Fruit fly (Drosophila melanogaster) whole organism, embryonic: Measurements from ENCODE around the gene CG31875.

Experiments used
- Atf3 ChIP-seq: fragments of 200-800 bp; sonication (Bioruptor generic); optimal IDR thresholded peaks from 3 replicates; lab custom pipeline; 2016; ENCODE audit warnings: missing biosample characterization, missing genetic modification characterization
- B-H2 ChIP-seq: fragments of 200-800 bp; sonication (Bioruptor generic); optimal IDR thresholded peaks from 2 replicates; lab custom pipeline; 2018; ENCODE audit warnings: missing biosample characterization, mild to moderate bottlenecking, missing genetic modification characterization
- CG10431 ChIP-seq: fragments of 200-800 bp; sonication (Bioruptor generic); optimal IDR thresholded peaks from 3 replicates; lab custom pipeline; 2018; ENCODE audit warnings: missing biosample characterization, mild to moderate bottlenecking, missing genetic modification characterization
- CG11398 ChIP-seq: fragments of 200-800 bp; sonication (Bioruptor generic); optimal IDR thresholded peaks from 2 replicates; lab custom pipeline; 2016; ENCODE audit warnings: missing biosample characterization, missing genetic modification characterization
- CG12769 ChIP-seq: fragments of 200-800 bp; sonication (Bioruptor generic); optimal IDR thresholded peaks from 2 replicates; lab custom pipeline; 2019; ENCODE audit warnings: missing biosample characterization, mild to moderate bottlenecking, missing genetic modification characterization, moderate library complexity
- CG13424 ChIP-seq: fragments of 200-800 bp; sonication (Bioruptor generic); optimal IDR thresholded peaks from 2 replicates; lab custom pipeline; 2019; ENCODE audit warnings: missing biosample characterization, mild to moderate bottlenecking, missing genetic modification characterization, moderate library complexity
- CG14441 ChIP-seq: fragments of 200-800 bp; sonication (Bioruptor generic); IDR thresholded peaks from 2 replicates; pipeline ENCODE4 v1.3.6; 2022; ENCODE audit warnings: missing biosample characterization, missing genetic modification characterization
- CG15011 ChIP-seq: fragments of 200-800 bp; sonication (Bioruptor generic); optimal IDR thresholded peaks from 3 replicates; lab custom pipeline; 2018; ENCODE audit warnings: missing biosample characterization, mild to moderate bottlenecking, missing genetic modification characterization
- CG17186 ChIP-seq: fragments of 200-800 bp; sonication (Bioruptor generic); optimal IDR thresholded peaks from 3 replicates; lab custom pipeline; 2017; ENCODE audit warnings: missing biosample characterization, missing genetic modification reagents, missing genetic modification characterization
- CG17802 ChIP-seq: fragments of 200-800 bp; sonication (Bioruptor generic); optimal IDR thresholded peaks from 2 replicates; lab custom pipeline; 2018; ENCODE audit warnings: missing biosample characterization, mild to moderate bottlenecking, missing genetic modification characterization, moderate library complexity
- CG18764 ChIP-seq: fragments of 200-800 bp; sonication (Bioruptor generic); optimal IDR thresholded peaks from 3 replicates; lab custom pipeline; 2016; ENCODE audit warnings: missing biosample characterization, missing genetic modification characterization
- CG2129 ChIP-seq: fragments of 200-800 bp; sonication (Bioruptor generic); IDR thresholded peaks from 2 replicates; pipeline ENCODE4 v1.3.6; 2022; ENCODE audit warnings: missing biosample characterization, missing genetic modification characterization; ENCODE audit not compliant: partially characterized antibody
- CG2199 ChIP-seq: fragments of 200-800 bp; sonication (Bioruptor generic); IDR thresholded peaks from 3 replicates; pipeline ENCODE4 v1.3.6; 2022; ENCODE audit warnings: missing biosample characterization, missing genetic modification characterization
- CG2889 ChIP-seq: fragments of 200-800 bp; sonication (Bioruptor generic); IDR thresholded peaks from 3 replicates; pipeline ENCODE4 v1.3.6; 2022; ENCODE audit warnings: missing biosample characterization, missing genetic modification characterization
- CG30020 ChIP-seq: fragments of 200-800 bp; optimal IDR thresholded peaks from 2 replicates; lab custom pipeline; 2019; ENCODE audit warnings: missing biosample characterization, mild to moderate bottlenecking, missing genetic modification characterization, moderate library complexity
- CG43689 ChIP-seq: fragments of 200-800 bp; sonication (Bioruptor generic); IDR thresholded peaks from 2 replicates; pipeline ENCODE4 v1.3.6; 2022; ENCODE audit warnings: missing biosample characterization, missing genetic modification characterization
- CG4424 ChIP-seq: fragments of 200-800 bp; sonication (Bioruptor generic); optimal IDR thresholded peaks from 3 replicates; lab custom pipeline; 2016; ENCODE audit warnings: missing biosample characterization, missing genetic modification characterization
- CG5245 ChIP-seq: fragments of 200-800 bp; sonication (Bioruptor generic); optimal IDR thresholded peaks from 3 replicates; lab custom pipeline; 2016; ENCODE audit warnings: missing biosample characterization, missing genetic modification characterization
- CG6765 ChIP-seq: fragments of 200-800 bp; sonication (Bioruptor generic); optimal IDR thresholded peaks from 3 replicates; lab custom pipeline; 2017; ENCODE audit warnings: missing biosample characterization, mild to moderate bottlenecking, missing genetic modification characterization
- CG8281 ChIP-seq: fragments of 200-800 bp; sonication (Bioruptor generic); optimal IDR thresholded peaks from 2 replicates; lab custom pipeline; 2018; ENCODE audit warnings: missing biosample characterization, mild to moderate bottlenecking, missing genetic modification characterization, moderate library complexity
- CG8478 ChIP-seq: fragments of >200 bp; optimal IDR thresholded peaks from 2 replicates; lab custom pipeline; 2018
- CG8924 ChIP-seq: fragments of 200-800 bp; optimal IDR thresholded peaks from 3 replicates; lab custom pipeline; 2019; ENCODE audit warnings: missing biosample characterization, mild to moderate bottlenecking, missing genetic modification characterization, moderate library complexity
- Chrac-16 ChIP-seq: fragments of 200-800 bp; sonication (Bioruptor generic); optimal IDR thresholded peaks from 3 replicates; lab custom pipeline; 2016; ENCODE audit warnings: missing biosample characterization, missing genetic modification characterization
- CrebB ChIP-seq: fragments of 200-800 bp; sonication (Bioruptor generic); optimal IDR thresholded peaks from 3 replicates; lab custom pipeline; 2018; ENCODE audit warnings: missing biosample characterization, mild to moderate bottlenecking, missing genetic modification characterization
- Dip2 ChIP-seq: fragments of 200-800 bp; sonication (Bioruptor generic); IDR thresholded peaks from 2 replicates; pipeline ENCODE4 v1.3.6; 2022; ENCODE audit warnings: missing biosample characterization, missing genetic modification characterization
- E2f2 ChIP-seq: fragments of 200-800 bp; sonication (Bioruptor generic); IDR thresholded peaks from 2 replicates; pipeline ENCODE4 v1.3.6; 2022; ENCODE audit warnings: missing biosample characterization, missing genetic modification characterization
- Ets65A ChIP-seq: fragments of 200-800 bp; sonication (Bioruptor generic); peaks from one replicate; lab custom pipeline; 2016; ENCODE audit warnings: missing biosample characterization, missing genetic modification characterization
- Fer2 ChIP-seq: fragments of 200-800 bp; sonication (Bioruptor generic); optimal IDR thresholded peaks from 2 replicates; lab custom pipeline; 2018; ENCODE audit warnings: missing biosample characterization, mild to moderate bottlenecking, missing genetic modification characterization, moderate library complexity
- NC2α ChIP-seq: fragments of 200-800 bp; sonication (Bioruptor generic); optimal IDR thresholded peaks from 2 replicates; lab custom pipeline; 2016; ENCODE audit warnings: missing biosample characterization, missing genetic modification characterization
- PHDP ChIP-seq: fragments of 200-800 bp; sonication (Bioruptor generic); optimal IDR thresholded peaks from 3 replicates; lab custom pipeline; 2018; ENCODE audit warnings: missing biosample characterization, mild to moderate bottlenecking, missing genetic modification characterization, moderate library complexity
- Sin3A ChIP-seq: fragments of >200 bp; optimal IDR thresholded peaks from 2 replicates; lab custom pipeline; 2018
- Sox100B ChIP-seq: fragments of 200-800 bp; sonication (Bioruptor generic); optimal IDR thresholded peaks from 3 replicates; lab custom pipeline; 2018; ENCODE audit warnings: missing biosample characterization, mild to moderate bottlenecking, missing genetic modification characterization
- Usf ChIP-seq: fragments of 200-800 bp; sonication (Bioruptor generic); optimal IDR thresholded peaks from 2 replicates; lab custom pipeline; 2017; ENCODE audit warnings: missing genotype, missing biosample characterization, missing genetic modification characterization
- ash1 ChIP-seq: fragments of 200-800 bp; sonication (Bioruptor generic); optimal IDR thresholded peaks from 2 replicates; lab custom pipeline; 2018; ENCODE audit warnings: missing biosample characterization, mild to moderate bottlenecking, missing genetic modification characterization
- fd3F ChIP-seq: fragments of 200-800 bp; sonication (Bioruptor generic); optimal IDR thresholded peaks from 2 replicates; lab custom pipeline; 2018; ENCODE audit warnings: missing biosample characterization, mild to moderate bottlenecking, missing genetic modification characterization, moderate library complexity
- gce ChIP-seq: fragments of 200-800 bp; sonication (Bioruptor generic); IDR thresholded peaks from 3 replicates; pipeline ENCODE4 v1.3.6; 2022; ENCODE audit warnings: missing biosample characterization, missing genetic modification characterization
- gem ChIP-seq: fragments of 200-800 bp; sonication (Bioruptor generic); optimal IDR thresholded peaks from 2 replicates; lab custom pipeline; 2019; ENCODE audit warnings: missing biosample characterization, mild to moderate bottlenecking, missing genetic modification characterization, moderate library complexity
- gro ChIP-seq: fragments of 200-800 bp; sonication (Bioruptor generic); optimal IDR thresholded peaks from 2 replicates; lab custom pipeline; 2016; ENCODE audit warnings: missing biosample characterization, missing genetic modification characterization
- insv ChIP-seq, 2 experiments: fragments of 200-800 bp; sonication (Bioruptor generic); optimal IDR thresholded peaks; 3 replicates each; lab custom pipeline; 2016 to 2018; ENCODE audit warnings: missing biosample characterization in 2 of 2, missing genetic modification characterization in 2 of 2
- klu ChIP-seq: fragments of 200-800 bp; sonication (Bioruptor generic); IDR thresholded peaks from 2 replicates; pipeline ENCODE4 v1.3.6; 2022; ENCODE audit warnings: missing biosample characterization, missing genetic modification characterization
- lmd ChIP-seq: fragments of 200-800 bp; sonication (Bioruptor generic); IDR thresholded peaks from 2 replicates; pipeline ENCODE4 v1.3.6; 2022; ENCODE audit warnings: missing biosample characterization, missing genetic modification characterization
- pros ChIP-seq: fragments of 200-800 bp; sonication (Bioruptor generic); optimal IDR thresholded peaks from 3 replicates; lab custom pipeline; 2019; ENCODE audit warnings: missing biosample characterization, mild to moderate bottlenecking, missing genetic modification characterization, moderate library complexity
- pzg ChIP-seq: fragments of 200-800 bp; sonication (Bioruptor generic); optimal IDR thresholded peaks from 3 replicates; lab custom pipeline; 2018; ENCODE audit warnings: missing biosample characterization, mild to moderate bottlenecking, missing genetic modification characterization, moderate library complexity
- tna ChIP-seq: fragments of 200-800 bp; sonication (Bioruptor generic); IDR thresholded peaks from 2 replicates; pipeline ENCODE4 v1.3.6; 2022; ENCODE audit warnings: missing biosample characterization, missing genetic modification characterization; ENCODE audit not compliant: partially characterized antibody
- twi ChIP-seq: fragments of 200-800 bp; optimal IDR thresholded peaks from 2 replicates; lab custom pipeline; 2019; ENCODE audit warnings: missing biosample characterization, mild to moderate bottlenecking, missing genetic modification characterization, moderate library complexity
- zf30C ChIP-seq: fragments of 200-800 bp; sonication (Bioruptor generic); optimal IDR thresholded peaks from 3 replicates; lab custom pipeline; 2018; ENCODE audit warnings: missing biosample characterization, mild to moderate bottlenecking, missing genetic modification characterization

CG31875 gene

DNA sequence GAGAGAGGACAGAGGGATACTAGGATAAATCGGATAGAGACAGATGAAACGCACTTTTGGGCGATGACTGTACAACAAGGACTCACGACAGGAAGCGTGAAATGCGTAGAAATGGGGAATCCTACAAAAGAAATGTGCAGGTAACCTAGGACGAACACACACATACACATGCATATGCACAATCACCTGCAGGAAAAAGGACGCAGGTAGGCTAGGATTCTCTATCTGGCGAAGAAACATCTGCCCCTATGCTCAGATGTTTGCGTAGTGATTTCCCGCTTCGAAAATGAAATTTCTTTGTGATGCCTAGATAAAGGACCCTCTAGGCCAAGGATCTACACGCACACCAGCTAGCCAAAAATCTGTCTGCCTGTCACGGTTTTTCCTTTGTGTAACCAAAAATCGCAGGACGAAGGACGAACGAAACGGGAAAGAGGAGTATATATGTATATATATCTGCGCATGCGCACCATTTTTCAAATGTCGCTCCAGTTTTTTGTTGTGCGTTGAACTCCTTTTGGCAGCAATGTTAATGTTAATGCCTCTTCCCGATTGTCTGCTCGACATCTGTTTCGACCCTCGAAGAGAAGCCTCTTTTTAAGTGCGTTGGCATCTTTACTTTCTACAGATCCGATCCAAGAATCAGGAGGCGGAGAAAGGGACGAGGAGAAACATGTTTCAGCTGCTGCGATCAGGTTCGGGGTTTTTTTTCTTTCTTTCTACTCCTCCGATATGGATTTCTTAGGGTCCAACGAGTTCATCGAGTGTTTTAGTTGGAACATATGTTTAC, 14.1 kb downstream of the CG31875 start (continued):
- no peak for TF ChIP-seq gro
- TF ChIP-seq CG15011 (GFP tag; lab: Kevin White, UChicago) = no peak
- TF ChIP-seq twi (tag; lab: Kevin White, UChicago) = peak; percentile 98
- TF ChIP-seq CG10431 (GFP tag; lab: Kevin White, UChicago) = no peak
- TF ChIP-seq pros (GFP tag; lab: Kevin White, UChicago) = peak; percentile 89
- TF ChIP-seq, all 482 proteins: peak for 16

DNA sequence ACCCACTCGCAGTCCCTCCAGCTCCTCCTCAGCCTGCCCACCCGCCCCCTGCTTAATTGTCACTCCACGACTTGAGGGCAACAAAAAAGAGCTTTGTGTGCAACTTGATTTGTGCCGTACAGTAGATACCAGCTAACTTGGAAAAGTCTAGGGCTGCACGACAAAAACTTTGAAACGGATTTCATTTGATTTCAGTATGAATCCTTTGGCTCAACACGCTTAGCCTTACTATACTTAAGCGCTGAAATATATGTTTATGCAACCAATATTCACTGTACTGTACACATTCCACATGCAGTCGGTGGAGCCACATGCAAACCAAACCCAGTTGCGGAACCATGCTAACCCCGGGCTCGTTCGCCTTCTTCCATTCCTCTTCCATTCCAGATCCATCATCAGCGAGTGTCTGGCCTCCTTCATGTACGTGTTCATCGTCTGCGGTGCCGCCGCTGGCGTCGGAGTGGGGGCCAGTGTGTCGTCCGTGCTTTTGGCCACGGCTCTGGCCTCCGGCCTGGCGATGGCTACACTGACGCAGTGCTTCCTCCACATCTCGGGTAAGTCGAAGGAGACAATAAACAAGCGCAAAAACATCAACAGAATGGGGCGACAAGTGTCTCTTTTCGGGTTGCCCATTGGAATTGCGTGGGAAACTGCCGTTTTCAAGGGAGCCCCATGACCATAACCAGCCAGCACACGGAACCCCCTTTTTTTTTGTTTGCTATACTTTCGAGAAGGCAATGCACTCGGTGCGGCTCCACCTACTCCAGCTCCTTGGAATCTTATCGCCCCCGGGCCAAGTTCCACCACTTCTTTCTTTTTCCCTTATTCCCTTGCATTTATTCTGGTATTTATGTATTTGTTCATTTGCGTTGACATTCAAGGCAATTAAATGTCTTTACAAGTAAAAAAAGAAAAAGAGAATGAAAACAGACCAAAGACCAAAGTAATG, 15.9 kb downstream of the CG31875 start:
- no peak for TF ChIP-seq Fer2 (tag; lab: Kevin White, UChicago)
- TF ChIP-seq insv (GFP tag; optimal IDR thresholded peaks at IDR 0.05; lab: Kevin White, UChicago) = no peak
- no peak for TF ChIP-seq CrebB (tag; lab: Kevin White, UChicago)
- TF ChIP-seq CG8281 = no peak
- peak; percentile 77; the same call in 2 of the 3 replicates for TF ChIP-seq gce (GFP tag; lab: Robert Waterston, UW)
- TF ChIP-seq lmd (GFP tag; lab: Robert Waterston, UW) = peak; percentile 65
- no peak for TF ChIP-seq zf30C
- TF ChIP-seq CG17186 = no peak
- peak; percentile 22 for TF ChIP-seq CG18764 (GFP tag; lab: Kevin White, UChicago)
- no peak for TF ChIP-seq CG2129 (GFP tag; lab: Robert Waterston, UW)
- peak; percentile 22 for TF ChIP-seq CG8924 (tag; lab: Kevin White, UChicago)
- TF ChIP-seq CG8478 (lab: Kevin White, UChicago) = no peak
- TF ChIP-seq Chrac-16 (GFP tag; lab: Kevin White, UChicago) = peak; percentile 41
- TF ChIP-seq pzg = no peak
- TF ChIP-seq CG12769 (tag; lab: Kevin White, UChicago) = no peak
- 0 out of 2 replicates have a peak, but pooled peaks have one; percentile 4 for TF ChIP-seq CG43689 (GFP tag; lab: Robert Waterston, UW)
- no peak for TF ChIP-seq Usf
- peak; percentile 64 for TF ChIP-seq CG14441 (GFP tag; lab: Robert Waterston, UW)
- TF ChIP-seq PHDP (tag; lab: Kevin White, UChicago) = no peak
- TF ChIP-seq CG11398 (GFP tag; lab: Kevin White, UChicago) = no peak
- TF ChIP-seq pros (GFP tag; lab: Kevin White, UChicago) = peak; percentile 81
- peak; percentile 49 for TF ChIP-seq CG5245 (GFP tag; lab: Kevin White, UChicago)
- peak; percentile 95 for TF ChIP-seq Ets65A (GFP tag; lab: Kevin White, UChicago)
- TF ChIP-seq CG2199 (GFP tag; lab: Robert Waterston, UW) = 0 out of 3 replicates have a peak, but pooled peaks have one; percentile 27
- no peak for TF ChIP-seq tna (GFP tag; lab: Robert Waterston, UW)
- no peak for TF ChIP-seq Dip2 (GFP tag; lab: Robert Waterston, UW)
- peak; percentile 47 for TF ChIP-seq Sox100B (GFP tag; lab: Kevin White, UChicago)
- TF ChIP-seq B-H2 = no peak
- peak; percentile 34 for TF ChIP-seq CG13424
- TF ChIP-seq E2f2 (GFP tag; lab: Robert Waterston, UW) = no peak
- TF ChIP-seq Sin3A = no peak
- no peak for TF ChIP-seq NC2α (GFP tag; lab: Kevin White, UChicago)
- no peak for TF ChIP-seq CG6765
- TF ChIP-seq ash1 (GFP tag; lab: Kevin White, UChicago) = no peak
- no peak for TF ChIP-seq CG30020 (tag; lab: Kevin White, UChicago)
- TF ChIP-seq fd3F (GFP tag; lab: Kevin White, UChicago) = no peak
- no peak for TF ChIP-seq CG4424 (GFP tag; lab: Kevin White, UChicago)
- no peak for TF ChIP-seq CG2889
- TF ChIP-seq CG17802 (tag; lab: Kevin White, UChicago) = peak; percentile 55
- no peak for TF ChIP-seq Atf3
- no peak for TF ChIP-seq klu (GFP tag; lab: Robert Waterston, UW)
- peak; percentile 63 for TF ChIP-seq gem (tag; lab: Kevin White, UChicago)
